Fruit fly (Drosophila melanogaster) whole organism, embryonic: Measurements from ENCODE around the gene Sirup.

Source experiments
- Abd-B ChIP-seq: fragments of 200-800 bp; sonication (Bioruptor generic); optimal IDR thresholded peaks from 2 replicates; lab custom pipeline; 2018; ENCODE audit warnings: missing biosample characterization, mild to moderate bottlenecking, missing genetic modification characterization, moderate library complexity
- Atf6 ChIP-seq: fragments of 200-800 bp; sonication (Bioruptor generic); IDR thresholded peaks from 2 replicates; pipeline ENCODE4 v1.3.6; 2022; ENCODE audit warnings: missing biosample characterization, missing genetic modification characterization
- Blimp-1 ChIP-seq: fragments of 200-800 bp; sonication (Bioruptor generic); optimal IDR thresholded peaks from 3 replicates; lab custom pipeline; 2018; ENCODE audit warnings: missing biosample characterization, missing genetic modification characterization, mild to moderate bottlenecking, moderate library complexity, missing genetic modification reagents
- CG14050 ChIP-seq: fragments of 200-800 bp; sonication (Bioruptor generic); IDR thresholded peaks from 3 replicates; pipeline ENCODE4 v1.3.6; 2022; ENCODE audit warnings: missing biosample characterization, missing genetic modification characterization
- CG1603 ChIP-seq: fragments of 200-800 bp; sonication (Bioruptor generic); optimal IDR thresholded peaks from 2 replicates; lab custom pipeline; 2019; ENCODE audit warnings: missing biosample characterization, mild to moderate bottlenecking, missing genetic modification characterization, moderate library complexity
- CG1832 ChIP-seq: fragments of 200-800 bp; sonication (Bioruptor generic); optimal IDR thresholded peaks from 2 replicates; lab custom pipeline; 2017; ENCODE audit warnings: missing biosample characterization, mild to moderate bottlenecking, missing genetic modification characterization, inconsistent platforms
- CG18599 ChIP-seq: fragments of 200-800 bp; sonication (Bioruptor generic); optimal IDR thresholded peaks from 3 replicates; lab custom pipeline; 2017; ENCODE audit warnings: missing biosample characterization, missing genetic modification characterization, mild to moderate bottlenecking, moderate library complexity, missing genetic modification reagents
- CG2120 ChIP-seq: fragments of 200-800 bp; sonication (Bioruptor generic); optimal IDR thresholded peaks from 3 replicates; lab custom pipeline; 2016; ENCODE audit warnings: missing biosample characterization, missing genetic modification characterization
- CG3065 ChIP-seq: fragments of 200-800 bp; sonication (Bioruptor generic); optimal IDR thresholded peaks from 2 replicates; lab custom pipeline; 2016; ENCODE audit warnings: missing biosample characterization, missing genetic modification characterization
- CG32532 ChIP-seq: fragments of 200-800 bp; sonication (Bioruptor generic); IDR thresholded peaks from 2 replicates; pipeline ENCODE4 v1.3.6; 2022; ENCODE audit warnings: missing biosample characterization, missing genetic modification characterization
- CG3281 ChIP-seq: fragments of 200-800 bp; sonication (Bioruptor generic); optimal IDR thresholded peaks from 3 replicates; lab custom pipeline; 2017; ENCODE audit warnings: missing biosample characterization, mild to moderate bottlenecking, missing genetic modification characterization
- CG34224 ChIP-seq: fragments of 200-800 bp; sonication (Bioruptor generic); IDR thresholded peaks from 3 replicates; pipeline ENCODE4 v1.3.6; 2022; ENCODE audit warnings: missing biosample characterization, missing genetic modification characterization; ENCODE audit not compliant: partially characterized antibody
- CG6791 ChIP-seq: fragments of 200-800 bp; sonication (Bioruptor generic); IDR thresholded peaks from 3 replicates; pipeline ENCODE4 v1.3.6; 2022; ENCODE audit warnings: missing biosample characterization, missing genetic modification characterization; ENCODE audit not compliant: partially characterized antibody
- CG7839 ChIP-seq: fragments of 200-800 bp; sonication (Bioruptor generic); optimal IDR thresholded peaks from 3 replicates; lab custom pipeline; 2018; ENCODE audit warnings: missing biosample characterization, mild to moderate bottlenecking, missing genetic modification characterization, moderate library complexity
- CG8388 ChIP-seq: fragments of 200-800 bp; sonication (Bioruptor generic); optimal IDR thresholded peaks from 2 replicates; lab custom pipeline; 2019; ENCODE audit warnings: missing biosample characterization, mild to moderate bottlenecking, missing genetic modification characterization, moderate library complexity
- D19A ChIP-seq: fragments of 200-800 bp; optimal IDR thresholded peaks from 3 replicates; lab custom pipeline; 2019; ENCODE audit warnings: missing biosample characterization, mild to moderate bottlenecking, missing genetic modification characterization, moderate library complexity
- Dll ChIP-seq: fragments of 200-800 bp; sonication (Bioruptor generic); IDR thresholded peaks from 4 replicates; pipeline ENCODE4 v1.3.6; 2022; ENCODE audit warnings: missing biosample characterization, missing genetic modification characterization; ENCODE audit not compliant: partially characterized antibody
- Dp ChIP-seq: fragments of 200-800 bp; sonication (Bioruptor generic); optimal IDR thresholded peaks from 2 replicates; lab custom pipeline; 2018; ENCODE audit warnings: missing biosample characterization, mild to moderate bottlenecking, missing genetic modification characterization, moderate library complexity
- Drgx ChIP-seq: fragments of 200-800 bp; sonication (Bioruptor generic); IDR thresholded peaks from 2 replicates; pipeline ENCODE4 v1.3.6; 2022; ENCODE audit warnings: missing biosample characterization, missing genetic modification characterization
- Hr78 ChIP-seq, 2 experiments: fragments of 200-800 bp in 1 of 2; fragments of >200 bp in 1 of 2; sonication (Bioruptor generic) in 1 of 2; optimal IDR thresholded peaks; 2 replicates each; lab custom pipeline; 2017 to 2019; ENCODE audit warnings: missing biosample characterization in 2 of 2, missing genetic modification characterization in 2 of 2, mild to moderate bottlenecking in 1 of 2, moderate library complexity in 1 of 2
- Lhr ChIP-seq: fragments of 200-800 bp; sonication (Bioruptor generic); optimal IDR thresholded peaks from 3 replicates; lab custom pipeline; 2017; ENCODE audit warnings: mild to moderate bottlenecking, missing biosample characterization, missing genetic modification reagents, missing genetic modification characterization
- Med ChIP-seq: fragments of 200-800 bp; sonication (Bioruptor generic); peaks from one replicate; lab custom pipeline; 2016; ENCODE audit warnings: missing biosample characterization, missing genetic modification characterization, mild to moderate bottlenecking, inconsistent platforms, moderate library complexity
- Side ChIP-seq: fragments of 200-800 bp; sonication (Bioruptor generic); optimal IDR thresholded peaks from 2 replicates; lab custom pipeline; 2016; ENCODE audit warnings: missing biosample characterization, missing genetic modification characterization
- Vsx1 ChIP-seq: fragments of 200-800 bp; sonication (Bioruptor generic); optimal IDR thresholded peaks from 2 replicates; lab custom pipeline; 2017; ENCODE audit warnings: missing biosample characterization, mild to moderate bottlenecking, missing genetic modification characterization, missing genetic modification reagents
- al ChIP-seq: fragments of 200-800 bp; sonication (Bioruptor generic); IDR thresholded peaks from 2 replicates; pipeline ENCODE4 v1.3.6; 2022; ENCODE audit warnings: missing biosample characterization, missing genetic modification characterization
- amos ChIP-seq: fragments of 200-800 bp; sonication (Bioruptor generic); IDR thresholded peaks from 2 replicates; pipeline ENCODE4 v1.3.6; 2022; ENCODE audit warnings: missing biosample characterization, missing genetic modification characterization; ENCODE audit not compliant: partially characterized antibody
- crol ChIP-seq: fragments of 200-800 bp; sonication (Bioruptor generic); IDR thresholded peaks from 2 replicates; pipeline ENCODE4 v1.3.6; 2022; ENCODE audit warnings: missing biosample characterization, missing genetic modification characterization
- crp ChIP-seq, 2 experiments: fragments of 200-800 bp; sonication (Bioruptor generic); optimal IDR thresholded peaks; 2 replicates in 1 of 2; 3 replicates in 1 of 2; lab custom pipeline; 2017; ENCODE audit warnings: missing biosample characterization in 2 of 2, missing genetic modification characterization in 2 of 2, mild to moderate bottlenecking in 1 of 2, moderate library complexity in 1 of 2
- dan ChIP-seq: fragments of 200-800 bp; sonication (Bioruptor generic); IDR thresholded peaks from 2 replicates; pipeline ENCODE4 v1.3.6; 2022; ENCODE audit warnings: missing biosample characterization, missing genetic modification characterization
- disco-r ChIP-seq: fragments of 200-800 bp; sonication (Bioruptor generic); optimal IDR thresholded peaks from 2 replicates; lab custom pipeline; 2016; ENCODE audit warnings: missing biosample characterization, missing genetic modification characterization
- ewg ChIP-seq: fragments of 200-800 bp; sonication (Bioruptor generic); optimal IDR thresholded peaks from 3 replicates; lab custom pipeline; 2017; ENCODE audit warnings: mild to moderate bottlenecking, missing biosample characterization, missing genetic modification reagents, missing genetic modification characterization
- fd64A ChIP-seq: fragments of 200-800 bp; sonication (Bioruptor generic); optimal IDR thresholded peaks from 3 replicates; lab custom pipeline; 2018; ENCODE audit warnings: missing biosample characterization, mild to moderate bottlenecking, missing genetic modification characterization
- gem ChIP-seq: fragments of 200-800 bp; sonication (Bioruptor generic); optimal IDR thresholded peaks from 2 replicates; lab custom pipeline; 2019; ENCODE audit warnings: missing biosample characterization, mild to moderate bottlenecking, missing genetic modification characterization, moderate library complexity
- grn ChIP-seq: fragments of 200-800 bp; sonication (Bioruptor generic); optimal IDR thresholded peaks from 3 replicates; lab custom pipeline; 2017; ENCODE audit warnings: missing biosample characterization, missing genetic modification characterization
- jing ChIP-seq: fragments of 200-800 bp; sonication (Bioruptor generic); optimal IDR thresholded peaks from 2 replicates; lab custom pipeline; 2018; ENCODE audit warnings: missing biosample characterization, mild to moderate bottlenecking, missing genetic modification characterization
- lab ChIP-seq: fragments of 200-800 bp; sonication (Bioruptor generic); optimal IDR thresholded peaks from 3 replicates; lab custom pipeline; 2017; ENCODE audit warnings: missing biosample characterization, missing genetic modification characterization, mild to moderate bottlenecking, moderate library complexity, missing genetic modification reagents
- lbe ChIP-seq: fragments of 200-800 bp; sonication (Bioruptor generic); optimal IDR thresholded peaks from 2 replicates; lab custom pipeline; 2016; ENCODE audit warnings: missing biosample characterization, mild to moderate bottlenecking, missing genetic modification characterization
- mld ChIP-seq: fragments of 200-800 bp; sonication (Bioruptor generic); IDR thresholded peaks from 3 replicates; pipeline ENCODE4 v1.3.6; 2022; ENCODE audit warnings: missing biosample characterization, missing genetic modification characterization; ENCODE audit not compliant: partially characterized antibody
- nom ChIP-seq: fragments of 200-800 bp; sonication (Bioruptor generic); optimal IDR thresholded peaks from 2 replicates; lab custom pipeline; 2017; ENCODE audit warnings: missing biosample characterization, missing genetic modification characterization, mild to moderate bottlenecking, moderate library complexity, missing genetic modification reagents
- pan ChIP-seq, 4 experiments: fragments of >200 bp in 3 of 4; fragments of 200-800 bp in 1 of 4; sonication (Bioruptor generic) in 1 of 4; optimal IDR thresholded peaks in 3 of 4; IDR thresholded peaks in 1 of 4; 2 replicates each; pipeline versions ENCODE4 v1.3.6 to Lab custom; 2017 to 2022; ENCODE audit warnings: missing biosample characterization in 2 of 4, missing genetic modification characterization in 2 of 4, mixed read lengths in 1 of 4
- prd ChIP-seq, 3 experiments: fragments of >200 bp in 2 of 3; fragments of 200-800 bp in 1 of 3; sonication (Bioruptor generic) in 1 of 3; optimal IDR thresholded peaks in 2 of 3; IDR thresholded peaks in 1 of 3; 2 replicates in 2 of 3; 3 replicates in 1 of 3; pipeline versions ENCODE4 v1.3.6 to Lab custom; 2017 to 2022; ENCODE audit warnings: missing biosample characterization in 1 of 3, missing genetic modification characterization in 1 of 3
- slbo ChIP-seq: fragments of 200-800 bp; sonication (Bioruptor generic); IDR thresholded peaks from 2 replicates; pipeline ENCODE4 v1.3.6; 2022; ENCODE audit warnings: missing biosample characterization, missing genetic modification characterization
- sna ChIP-seq: fragments of 200-800 bp; sonication (Bioruptor generic); IDR thresholded peaks from 2 replicates; pipeline ENCODE4 v1.3.6; 2022; ENCODE audit warnings: missing biosample characterization, missing genetic modification characterization; ENCODE audit not compliant: partially characterized antibody
- trem ChIP-seq: fragments of 200-800 bp; optimal IDR thresholded peaks from 3 replicates; lab custom pipeline; 2019; ENCODE audit warnings: missing biosample characterization, mild to moderate bottlenecking, missing genetic modification characterization, moderate library complexity
- vfl ChIP-seq: fragments of 200-800 bp; sonication (Bioruptor generic); optimal IDR thresholded peaks from 2 replicates; lab custom pipeline; 2016; ENCODE audit warnings: missing biosample characterization, missing genetic modification characterization
- zf30C ChIP-seq: fragments of 200-800 bp; sonication (Bioruptor generic); optimal IDR thresholded peaks from 3 replicates; lab custom pipeline; 2018; ENCODE audit warnings: missing biosample characterization, mild to moderate bottlenecking, missing genetic modification characterization

Sirup gene

DNA sequence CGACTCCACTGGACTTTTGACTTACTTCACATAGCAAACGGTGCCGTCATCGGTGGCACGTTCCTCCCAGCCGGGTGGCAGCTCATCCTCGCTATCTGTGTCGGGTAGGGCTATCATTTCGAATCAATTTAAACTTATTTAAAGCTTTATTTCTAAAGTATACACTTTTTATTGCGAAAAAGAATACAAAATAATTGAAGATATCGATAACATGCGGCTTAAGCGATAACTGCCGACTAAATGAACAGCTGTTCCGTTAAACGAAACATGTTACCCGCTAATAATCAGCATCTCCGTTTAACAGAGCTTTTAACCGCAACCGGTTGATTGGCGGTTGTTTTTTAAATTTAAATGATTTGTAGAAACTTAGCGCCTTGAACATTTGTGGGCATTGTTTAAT, 5.4 kb downstream of the Sirup start, which contains the start of gene Wwox (continued):
- TF ChIP-seq crp (GFP tag; optimal IDR thresholded peaks at IDR 0.05; lab: Kevin White, UChicago) (peak in 1 of 2 experiments; percentile 81), Dll (GFP tag; lab: Robert Waterston, UW) (peak; percentile 78), sna (GFP tag; lab: Robert Waterston, UW) (peak; percentile 68), zf30C (GFP tag; lab: Kevin White, UChicago) (no peak), amos (peak; percentile 50; the same call in 1 of the 2 replicates), CG14050 (GFP tag; lab: Robert Waterston, UW) (no peak), Dp (peak; percentile 77), disco-r (GFP tag; lab: Kevin White, UChicago) (no peak), CG34224 (peak; percentile 83)
- TF ChIP-seq, all 482 proteins: peak for 28

DNA sequence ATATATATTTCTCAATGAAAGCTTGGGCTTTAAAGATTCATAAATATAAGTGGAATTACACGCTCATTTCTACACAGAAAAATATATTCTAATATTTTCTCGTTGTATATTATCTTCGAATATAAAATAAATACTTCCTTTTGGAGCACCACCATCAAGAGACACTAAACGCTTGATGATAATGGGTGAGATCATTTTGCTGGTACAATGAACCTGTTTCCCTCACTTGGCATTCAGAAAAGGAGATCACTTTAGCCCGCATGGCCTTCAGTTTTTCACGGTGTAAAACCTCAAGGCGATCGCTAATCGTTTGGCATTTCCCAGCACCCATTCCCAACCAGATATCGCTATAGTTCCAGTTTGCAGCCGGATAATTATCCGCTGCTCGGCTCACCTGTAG, 7.4 kb downstream of the Sirup start:
- no peak for TF ChIP-seq Side (GFP tag; lab: Kevin White, UChicago)
- TF ChIP-seq ewg (GFP tag; lab: Kevin White, UChicago): no peak
- TF ChIP-seq Vsx1 (GFP tag; lab: Kevin White, UChicago): no peak
- no peak for TF ChIP-seq Hr78 (GFP tag; optimal IDR thresholded peaks at IDR 0.05; lab: Kevin White, UChicago)
- 0 out of 2 replicates have a peak, but pooled peaks have one; percentile 8 for TF ChIP-seq Atf6 (GFP tag; lab: Robert Waterston, UW)
- TF ChIP-seq prd (optimal IDR thresholded peaks at IDR 0.05; lab: Kevin White, UChicago): no peak
- TF ChIP-seq prd (GFP tag; IDR thresholded peaks at IDR 0.05; lab: Robert Waterston, UW): peak; percentile 26; the same call in 1 of the 3 replicates
- peak; percentile 32; the same call in 1 of the 2 replicates for TF ChIP-seq CG32532 (GFP tag; lab: Robert Waterston, UW)
- TF ChIP-seq jing (GFP tag; lab: Kevin White, UChicago): no peak
- peak; percentile 11 for TF ChIP-seq CG7839 (tag; lab: Kevin White, UChicago)
- TF ChIP-seq CG1832 (GFP tag; lab: Kevin White, UChicago): no peak
- peak; percentile 48 for TF ChIP-seq Drgx
- peak; percentile 11; the same call in 1 of the 2 replicates for TF ChIP-seq al (GFP tag; lab: Robert Waterston, UW)
- no peak for TF ChIP-seq Blimp-1 (GFP tag; lab: Kevin White, UChicago)
- peak; percentile 67 for TF ChIP-seq nom (GFP tag; lab: Kevin White, UChicago)
- TF ChIP-seq mld: no peak
- no peak for TF ChIP-seq pan (optimal IDR thresholded peaks at IDR 0.05; lab: Kevin White, UChicago)
- TF ChIP-seq pan (GFP tag; optimal IDR thresholded peaks at IDR 0.05 in 1 of 2, IDR thresholded peaks at IDR 0.05 in 1 of 2): peak in 1 of 2 experiments; percentile 12
- no peak for TF ChIP-seq crol (GFP tag; lab: Robert Waterston, UW)
- no peak for TF ChIP-seq trem (tag; lab: Kevin White, UChicago)
- TF ChIP-seq CG1603 (tag; lab: Kevin White, UChicago): no peak
- peak; percentile 17 for TF ChIP-seq lab
- TF ChIP-seq lbe (GFP tag; lab: Kevin White, UChicago): peak; percentile 39
- TF ChIP-seq CG8388 (GFP tag; lab: Kevin White, UChicago): no peak
- TF ChIP-seq dan (GFP tag; lab: Robert Waterston, UW): no peak
- TF ChIP-seq Abd-B (GFP tag; lab: Kevin White, UChicago): no peak
- peak; percentile 16 for TF ChIP-seq gem (tag; lab: Kevin White, UChicago)
- no peak for TF ChIP-seq D19A (tag; lab: Kevin White, UChicago)
- no peak for TF ChIP-seq vfl (GFP tag; lab: Kevin White, UChicago)
- TF ChIP-seq CG18599 (GFP tag; lab: Kevin White, UChicago): peak; percentile 21
- TF ChIP-seq CG6791 (GFP tag; lab: Robert Waterston, UW): 0 out of 3 replicates have a peak, but pooled peaks have one; percentile 36
- TF ChIP-seq slbo (GFP tag; lab: Robert Waterston, UW): peak; percentile 27; the same call in 1 of the 2 replicates
- TF ChIP-seq CG3281: peak; percentile 20
- TF ChIP-seq CG3065 (GFP tag; lab: Kevin White, UChicago): no peak
- no peak for TF ChIP-seq Lhr
- TF ChIP-seq CG2120 (GFP tag; lab: Kevin White, UChicago): peak; percentile 14
- TF ChIP-seq grn (GFP tag; lab: Kevin White, UChicago): no peak
- peak; percentile 46 for TF ChIP-seq Med (GFP tag; lab: Kevin White, UChicago)
- no peak for TF ChIP-seq fd64A (GFP tag; lab: Kevin White, UChicago)
